Worm (Caenorhabditis elegans) whole organism, L1 larva: Measurements from ENCODE around the gene C06G1.1.

Experiments used
- grh-1 ChIP-seq: fragments of 200-800 bp; sonication (Bioruptor generic); IDR thresholded peaks from 2 replicates; pipeline ENCODE4 v1.3.6; 2022; ENCODE audit warnings: missing genetic modification reagents, missing genetic modification characterization, missing compliant biosample characterization
- lin-15B ChIP-seq: fragments of 150-350 bp; sonication (generic microtip); optimal IDR thresholded peaks from 3 replicates; lab custom pipeline; 2014; ENCODE audit warnings: missing biosample characterization, missing genetic modification characterization
- lin-35 ChIP-seq, 2 experiments: fragments of 150-350 bp; optimal IDR thresholded peaks; 2 replicates each; lab custom pipeline; 2014; ENCODE audit warnings: missing biosample characterization in 2 of 2, missing genetic modification characterization in 2 of 2, missing genetic modification reagents in 2 of 2
- nhr-12 ChIP-seq: sonication (generic microtip); optimal IDR thresholded peaks from 2 replicates; lab custom pipeline; 2017; ENCODE audit warnings: missing biosample characterization, missing genetic modification characterization
- nhr-28 ChIP-seq: fragments of 150-350 bp; optimal IDR thresholded peaks from 2 replicates; lab custom pipeline; 2014; ENCODE audit warnings: missing biosample characterization, missing genetic modification characterization
- ztf-11 ChIP-seq, 2 experiments: sonication (generic microtip); optimal IDR thresholded peaks; 2 replicates each; lab custom pipeline; 2016 to 2017; ENCODE audit warnings: missing genetic modification characterization in 2 of 2, missing biosample characterization in 1 of 2, missing compliant biosample characterization in 1 of 2

ce11 chrX:16614094-16614493, 19.1 kb upstream of the C06G1.1 start:
- TF ChIP-seq lin-15B (no peak), ztf-11 (tag; optimal IDR thresholded peaks at IDR 0.05; lab: Kevin White, UChicago) (no peak), nhr-12 (tag; lab: Kevin White, UChicago) (no peak), grh-1 (GFP tag; lab: Robert Waterston, UW) (no peak), lin-35 (GFP tag; optimal IDR thresholded peaks at IDR 0.05; lab: Kevin White, UChicago) (no peak), nhr-28 (tag; lab: Kevin White, UChicago) (no peak)
